Fruit fly (Drosophila melanogaster) whole organism, embryonic: ENCODE data around the gene CG5079.

Experiments used
- Ada2b ChIP-seq: fragments of 200-800 bp; sonication (Bioruptor generic); IDR thresholded peaks from 2 replicates; pipeline ENCODE4 v1.3.6; 2022; ENCODE audit warnings: missing biosample characterization, missing genetic modification characterization
- Bteb2 ChIP-seq: fragments of 200-800 bp; sonication (Bioruptor generic); optimal IDR thresholded peaks from 2 replicates; lab custom pipeline; 2016; ENCODE audit warnings: missing biosample characterization, missing genetic modification characterization
- C15 ChIP-seq: fragments of 200-800 bp; sonication (Bioruptor generic); IDR thresholded peaks from 3 replicates; pipeline ENCODE4 v1.3.6; 2022; ENCODE audit warnings: missing biosample characterization, missing genetic modification characterization
- CG10366 ChIP-seq: fragments of 200-800 bp; sonication (Bioruptor generic); IDR thresholded peaks from 2 replicates; pipeline ENCODE4 v1.3.6; 2022; ENCODE audit warnings: missing biosample characterization, missing genetic modification characterization
- CG12071 ChIP-seq: fragments of 200-800 bp; sonication (Bioruptor generic); optimal IDR thresholded peaks from 3 replicates; lab custom pipeline; 2018; ENCODE audit warnings: missing biosample characterization, mild to moderate bottlenecking, missing genetic modification characterization
- CG1233 ChIP-seq: fragments of 200-800 bp; sonication (Bioruptor generic); optimal IDR thresholded peaks from 4 replicates; lab custom pipeline; 2018; ENCODE audit warnings: missing biosample characterization, mild to moderate bottlenecking, missing genetic modification characterization
- CG2116 ChIP-seq: fragments of 200-800 bp; sonication (Bioruptor generic); optimal IDR thresholded peaks from 3 replicates; lab custom pipeline; 2018; ENCODE audit warnings: missing biosample characterization, mild to moderate bottlenecking, missing genetic modification characterization
- CG31365 ChIP-seq: fragments of 200-800 bp; sonication (Bioruptor generic); optimal IDR thresholded peaks from 2 replicates; lab custom pipeline; 2018; ENCODE audit warnings: missing biosample characterization, mild to moderate bottlenecking, missing genetic modification characterization
- CG3995 ChIP-seq: fragments of 200-800 bp; sonication (Bioruptor generic); optimal IDR thresholded peaks from 3 replicates; lab custom pipeline; 2016; ENCODE audit warnings: missing biosample characterization, missing genetic modification characterization
- CG42726 ChIP-seq: fragments of 200-800 bp; sonication (Bioruptor generic); IDR thresholded peaks from 2 replicates; pipeline ENCODE4 v1.3.6; 2022; ENCODE audit warnings: missing biosample characterization, missing genetic modification characterization; ENCODE audit not compliant: partially characterized antibody
- CG4282 ChIP-seq: fragments of 200-800 bp; sonication (Bioruptor generic); optimal IDR thresholded peaks from 2 replicates; lab custom pipeline; 2016; ENCODE audit warnings: missing biosample characterization, missing genetic modification characterization
- CG43689 ChIP-seq: fragments of 200-800 bp; sonication (Bioruptor generic); IDR thresholded peaks from 2 replicates; pipeline ENCODE4 v1.3.6; 2022; ENCODE audit warnings: missing biosample characterization, missing genetic modification characterization
- CG4730 ChIP-seq: fragments of 200-800 bp; sonication (Bioruptor generic); IDR thresholded peaks from 2 replicates; pipeline ENCODE4 v1.3.6; 2022; ENCODE audit warnings: missing biosample characterization, missing genetic modification characterization
- CG6254 ChIP-seq: fragments of 200-800 bp; sonication (Bioruptor generic); optimal IDR thresholded peaks from 3 replicates; lab custom pipeline; 2017; ENCODE audit warnings: mild to moderate bottlenecking, missing biosample characterization, missing genetic modification reagents, missing genetic modification characterization
- CG7271 ChIP-seq: fragments of 200-800 bp; sonication (Bioruptor generic); optimal IDR thresholded peaks from 2 replicates; lab custom pipeline; 2018; ENCODE audit warnings: missing biosample characterization, mild to moderate bottlenecking, missing genetic modification characterization, moderate library complexity
- CG7372 ChIP-seq: fragments of 200-800 bp; sonication (Bioruptor generic); IDR thresholded peaks from 2 replicates; pipeline ENCODE4 v1.3.6; 2022; ENCODE audit warnings: missing biosample characterization, missing genetic modification characterization
- CG7556 ChIP-seq: fragments of 200-800 bp; sonication (Bioruptor generic); optimal IDR thresholded peaks from 2 replicates; lab custom pipeline; 2017; ENCODE audit warnings: missing biosample characterization, mild to moderate bottlenecking, missing genetic modification characterization
- CG8359 ChIP-seq: fragments of 200-800 bp; sonication (Bioruptor generic); optimal IDR thresholded peaks from 2 replicates; lab custom pipeline; 2017; ENCODE audit warnings: missing biosample characterization, mild to moderate bottlenecking, missing genetic modification characterization, borderline replicate concordance
- CG8765 ChIP-seq: fragments of 200-800 bp; sonication (Bioruptor generic); IDR thresholded peaks from 2 replicates; pipeline ENCODE4 v1.3.6; 2022; ENCODE audit warnings: missing biosample characterization, missing genetic modification characterization
- CG9797 ChIP-seq: fragments of 200-800 bp; sonication (Bioruptor generic); optimal IDR thresholded peaks from 3 replicates; lab custom pipeline; 2018; ENCODE audit warnings: missing biosample characterization, mild to moderate bottlenecking, missing genetic modification characterization
- D19B ChIP-seq: fragments of 200-800 bp; sonication (Bioruptor generic); optimal IDR thresholded peaks from 2 replicates; lab custom pipeline; 2017; ENCODE audit warnings: missing biosample characterization, mild to moderate bottlenecking, missing genetic modification characterization
- Dref ChIP-seq: fragments of 200-800 bp; sonication (Bioruptor generic); IDR thresholded peaks from 2 replicates; pipeline ENCODE4 v1.3.6; 2022; ENCODE audit warnings: missing biosample characterization, missing genetic modification characterization
- Fer1 ChIP-seq: fragments of 200-800 bp; sonication (Bioruptor generic); optimal IDR thresholded peaks from 2 replicates; lab custom pipeline; 2017; ENCODE audit warnings: missing biosample characterization, mild to moderate bottlenecking, missing genetic modification characterization
- Hey ChIP-seq: fragments of 200-800 bp; sonication (Bioruptor generic); optimal IDR thresholded peaks from 3 replicates; lab custom pipeline; 2018; ENCODE audit warnings: missing biosample characterization, mild to moderate bottlenecking, missing genetic modification characterization
- Hr78 ChIP-seq, 2 experiments: fragments of 200-800 bp in 1 of 2; fragments of >200 bp in 1 of 2; sonication (Bioruptor generic) in 1 of 2; optimal IDR thresholded peaks; 2 replicates each; lab custom pipeline; 2017 to 2019; ENCODE audit warnings: missing biosample characterization in 2 of 2, missing genetic modification characterization in 2 of 2, mild to moderate bottlenecking in 1 of 2, moderate library complexity in 1 of 2
- Lim3 ChIP-seq: fragments of 200-800 bp; sonication (Bioruptor generic); IDR thresholded peaks from 2 replicates; pipeline ENCODE4 v1.3.6; 2022; ENCODE audit warnings: missing biosample characterization, missing genetic modification characterization
- Mad ChIP-seq: fragments of 200-800 bp; sonication (Bioruptor generic); optimal IDR thresholded peaks from 2 replicates; lab custom pipeline; 2016; ENCODE audit warnings: missing biosample characterization, missing genetic modification characterization
- Myb ChIP-seq: fragments of 200-800 bp; sonication (Bioruptor generic); optimal IDR thresholded peaks from 2 replicates; lab custom pipeline; 2016; ENCODE audit warnings: missing biosample characterization, missing genetic modification characterization
- NC2β ChIP-seq: fragments of 200-800 bp; sonication (Bioruptor generic); optimal IDR thresholded peaks from 2 replicates; lab custom pipeline; 2016; ENCODE audit warnings: missing biosample characterization, missing genetic modification characterization
- NK7.1 ChIP-seq: fragments of 200-800 bp; sonication (Bioruptor generic); optimal IDR thresholded peaks from 3 replicates; lab custom pipeline; 2016; ENCODE audit warnings: missing biosample characterization, missing genetic modification characterization
- NfI ChIP-seq: fragments of 200-800 bp; sonication (Bioruptor generic); optimal IDR thresholded peaks from 3 replicates; lab custom pipeline; 2018; ENCODE audit warnings: missing biosample characterization, mild to moderate bottlenecking, missing genetic modification characterization, moderate library complexity
- Pdp1 ChIP-seq, 2 experiments: fragments of 200-800 bp; sonication (Bioruptor generic); optimal IDR thresholded peaks; 3 replicates each; lab custom pipeline; 2016; ENCODE audit warnings: missing biosample characterization in 2 of 2, missing genetic modification characterization in 2 of 2, mild to moderate bottlenecking in 1 of 2, moderate library complexity in 1 of 2
- Sox100B ChIP-seq: fragments of 200-800 bp; sonication (Bioruptor generic); optimal IDR thresholded peaks from 3 replicates; lab custom pipeline; 2018; ENCODE audit warnings: missing biosample characterization, mild to moderate bottlenecking, missing genetic modification characterization
- Tbp ChIP-seq: fragments of >200 bp; optimal IDR thresholded peaks from 2 replicates; lab custom pipeline; 2018; ENCODE audit warnings: missing biosample characterization, missing genetic modification characterization
- Xbp1 ChIP-seq: fragments of 200-800 bp; sonication (Bioruptor generic); optimal IDR thresholded peaks from 3 replicates; lab custom pipeline; 2016; ENCODE audit warnings: missing biosample characterization, mild to moderate bottlenecking, missing genetic modification characterization
- Xrp1 ChIP-seq: fragments of 200-800 bp; sonication (Bioruptor generic); IDR thresholded peaks from 2 replicates; pipeline ENCODE4 v1.3.6; 2022; ENCODE audit warnings: missing biosample characterization, missing genetic modification characterization
- al ChIP-seq: fragments of 200-800 bp; sonication (Bioruptor generic); IDR thresholded peaks from 2 replicates; pipeline ENCODE4 v1.3.6; 2022; ENCODE audit warnings: missing biosample characterization, missing genetic modification characterization
- amos ChIP-seq: fragments of 200-800 bp; sonication (Bioruptor generic); IDR thresholded peaks from 2 replicates; pipeline ENCODE4 v1.3.6; 2022; ENCODE audit warnings: missing biosample characterization, missing genetic modification characterization; ENCODE audit not compliant: partially characterized antibody
- az2 ChIP-seq: fragments of 200-800 bp; sonication (Bioruptor generic); optimal IDR thresholded peaks from 3 replicates; lab custom pipeline; 2016; ENCODE audit warnings: missing biosample characterization, missing genetic modification characterization
- cad ChIP-seq: fragments of >200 bp; optimal IDR thresholded peaks from 2 replicates; lab custom pipeline; 2017; ENCODE audit warnings: missing biosample characterization, missing genetic modification characterization
- ci ChIP-seq: fragments of 200-800 bp; sonication (Bioruptor generic); IDR thresholded peaks from 3 replicates; pipeline ENCODE4 v1.3.6; 2022; ENCODE audit warnings: missing biosample characterization, missing genetic modification characterization
- croc ChIP-seq: fragments of 200-800 bp; sonication (Bioruptor generic); conservative IDR thresholded peaks from 3 replicates; pipeline ENCODE4 v1.3.6; 2022; ENCODE audit warnings: missing biosample characterization, missing genetic modification characterization
- dysf ChIP-seq: fragments of 200-800 bp; sonication (Bioruptor generic); IDR thresholded peaks from 3 replicates; pipeline ENCODE4 v1.3.6; 2022; ENCODE audit warnings: missing biosample characterization, missing genetic modification characterization
- emc ChIP-seq: fragments of 200-800 bp; sonication (Bioruptor generic); optimal IDR thresholded peaks from 2 replicates; lab custom pipeline; 2016; ENCODE audit warnings: missing biosample characterization, missing genetic modification characterization
- esg ChIP-seq: fragments of 200-800 bp; sonication (Bioruptor generic); conservative IDR thresholded peaks from 2 replicates; pipeline ENCODE4 v1.3.6; 2022; ENCODE audit warnings: missing biosample characterization, missing genetic modification characterization
- exex ChIP-seq: fragments of 200-800 bp; sonication (Bioruptor generic); optimal IDR thresholded peaks from 4 replicates; lab custom pipeline; 2018; ENCODE audit warnings: missing biosample characterization, mild to moderate bottlenecking, missing genetic modification characterization, moderate library complexity
- fd102C ChIP-seq: fragments of 200-800 bp; sonication (Bioruptor generic); optimal IDR thresholded peaks from 2 replicates; lab custom pipeline; 2018; ENCODE audit warnings: missing biosample characterization, mild to moderate bottlenecking, missing genetic modification characterization, moderate library complexity
- ftz-f1 ChIP-seq: fragments of 200-800 bp; sonication (Bioruptor generic); optimal IDR thresholded peaks from 2 replicates; lab custom pipeline; 2016; ENCODE audit warnings: missing biosample characterization, missing genetic modification characterization
- fu2 ChIP-seq: fragments of 200-800 bp; sonication (Bioruptor generic); optimal IDR thresholded peaks from 2 replicates; lab custom pipeline; 2016; ENCODE audit warnings: missing biosample characterization, missing genetic modification characterization
- mirr ChIP-seq: fragments of 200-800 bp; sonication (Bioruptor generic); optimal IDR thresholded peaks from 3 replicates; lab custom pipeline; 2018; ENCODE audit warnings: missing biosample characterization, mild to moderate bottlenecking, missing genetic modification characterization
- tap ChIP-seq: fragments of 200-800 bp; optimal IDR thresholded peaks from 3 replicates; lab custom pipeline; 2019; ENCODE audit warnings: missing biosample characterization, mild to moderate bottlenecking, missing genetic modification characterization, moderate library complexity
- unpg ChIP-seq: fragments of 200-800 bp; sonication (Bioruptor generic); optimal IDR thresholded peaks from 3 replicates; lab custom pipeline; 2018; ENCODE audit warnings: missing biosample characterization, mild to moderate bottlenecking, missing genetic modification characterization, moderate library complexity

The CG5079 gene

dm6 chr3R:25651414-25651813 is 37.9 kb downstream of the CG5079 start (continued):
- TF ChIP-seq tap (no peak), CG12071 (no peak), esg (GFP tag; lab: Robert Waterston, UW) (no peak), Fer1 (no peak), unpg (GFP tag; lab: Kevin White, UChicago) (peak; percentile 39), fd102C (no peak), CG8765 (no peak), NC2β (GFP tag; lab: Kevin White, UChicago) (no peak), Mad (no peak), NK7.1 (GFP tag; lab: Kevin White, UChicago) (no peak), croc (no peak), ftz-f1 (GFP tag; lab: Kevin White, UChicago) (no peak), cad (no peak), D19B (GFP tag; lab: Kevin White, UChicago) (no peak), CG7271 (tag; lab: Kevin White, UChicago) (no peak), CG9797 (GFP tag; lab: Kevin White, UChicago) (no peak), Xbp1 (GFP tag; lab: Kevin White, UChicago) (peak; percentile 2), CG31365 (tag; lab: Kevin White, UChicago) (no peak), CG42726 (GFP tag; lab: Robert Waterston, UW) (no peak), Myb (no peak), CG43689 (GFP tag; lab: Robert Waterston, UW) (no peak), CG6254 (GFP tag; lab: Kevin White, UChicago) (peak; percentile 2), Dref (no peak), Bteb2 (no peak), amos (GFP tag; lab: Robert Waterston, UW) (no peak), CG10366 (peak; percentile 28; the same call in 1 of the 2 replicates), Ada2b (peak; percentile 41; the same call in 1 of the 2 replicates), Sox100B (GFP tag; lab: Kevin White, UChicago) (no peak), CG4730 (GFP tag; lab: Robert Waterston, UW) (no peak), emc (GFP tag; lab: Kevin White, UChicago) (no peak), exex (tag; lab: Kevin White, UChicago) (no peak), NfI (GFP tag; lab: Kevin White, UChicago) (no peak), al (GFP tag; lab: Robert Waterston, UW) (no peak), Hey (tag; lab: Kevin White, UChicago) (no peak), mirr (GFP tag; lab: Kevin White, UChicago) (no peak), ci (0 out of 3 replicates have a peak, but pooled peaks have one; percentile 45), Lim3 (no peak), CG3995 (GFP tag; lab: Kevin White, UChicago) (no peak), CG1233 (GFP tag; lab: Kevin White, UChicago) (no peak), az2 (GFP tag; lab: Kevin White, UChicago) (peak; percentile 25), CG4282 (GFP tag; lab: Kevin White, UChicago) (no peak), CG8359 (GFP tag; lab: Kevin White, UChicago) (no peak), Tbp (GFP tag; lab: Kevin White, UChicago) (no peak), Xrp1 (GFP tag; lab: Robert Waterston, UW) (peak; percentile 53; the same call in 1 of the 2 replicates), fu2 (GFP tag; lab: Kevin White, UChicago) (no peak), Pdp1 (GFP tag; optimal IDR thresholded peaks at IDR 0.05; lab: Kevin White, UChicago) (no peak), C15 (GFP tag; lab: Robert Waterston, UW) (0 out of 3 replicates have a peak, but pooled peaks have one; percentile 36), Hr78 (GFP tag; optimal IDR thresholded peaks at IDR 0.05; lab: Kevin White, UChicago) (no peak), dysf (GFP tag; lab: Robert Waterston, UW) (peak; percentile 41; the same call in 2 of the 3 replicates), CG7556 (no peak), CG7372 (no peak), CG2116 (GFP tag; lab: Kevin White, UChicago) (no peak)
